Fruit fly (Drosophila melanogaster) whole organism: ENCODE measurements around the gene CG14223.

Experiments
- CG8478 ChIP-seq: fragments of >200 bp; optimal IDR thresholded peaks from 2 replicates; lab custom pipeline; 2018; ENCODE audit warnings: inconsistent platforms
- Dll ChIP-seq: fragments of >200 bp; optimal IDR thresholded peaks from 2 replicates; lab custom pipeline; 2017
- EcR ChIP-seq, 2 experiments: fragments of >200 bp; optimal IDR thresholded peaks; 2 replicates each; lab custom pipeline; 2017; ENCODE audit warnings: missing biosample characterization in 2 of 2, missing genetic modification characterization in 2 of 2, missing genetic modification reagents in 2 of 2
- pan ChIP-seq: fragments of >200 bp; optimal IDR thresholded peaks from 2 replicates; lab custom pipeline; 2017
- psq ChIP-seq: fragments of >200 bp; optimal IDR thresholded peaks from 2 replicates; lab custom pipeline; 2017
- usp ChIP-seq: fragments of >200 bp; optimal IDR thresholded peaks from 2 replicates; lab custom pipeline; 2017; ENCODE audit warnings: missing biosample characterization, missing genetic modification characterization, mixed read lengths

DNA sequence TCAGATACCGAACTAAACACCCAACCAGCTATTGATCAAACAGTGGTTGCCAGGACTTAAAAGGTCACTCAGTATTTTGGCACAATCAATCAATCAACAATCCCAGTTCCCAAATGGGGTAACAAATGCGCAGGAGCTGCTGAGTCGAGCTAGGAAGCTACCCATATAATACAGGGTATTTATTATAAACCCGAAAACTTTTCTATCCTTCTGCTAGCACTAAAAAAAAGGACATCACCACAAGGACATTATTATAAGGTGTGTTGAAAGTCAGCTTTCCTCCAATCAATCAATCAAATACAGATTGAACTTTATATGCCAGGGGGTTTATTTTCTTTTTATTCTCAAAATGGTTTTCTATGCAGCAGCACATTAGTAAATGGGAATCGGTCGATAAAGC lies 42.6 kb downstream of the CG14223 start, which contains the start of gene CG14221:
- TF ChIP-seq pan (lab: Kevin White, UChicago) (no peak), CG8478 (lab: Kevin White, UChicago) (no peak), psq (lab: Kevin White, UChicago) (no peak), usp (GFP tag; lab: Kevin White, UChicago) (no peak), EcR (GFP tag; optimal IDR thresholded peaks at IDR 0.05; lab: Kevin White, UChicago) (no peak), Dll (no peak)
